Worm (Caenorhabditis elegans) whole organism, L2 larva: Measurements from ENCODE around the gene C15F1.8.

Source experiments
- F13H6.1 ChIP-seq: sonication (generic microtip); optimal IDR thresholded peaks from 2 replicates; lab custom pipeline; 2016; ENCODE audit warnings: missing genetic modification characterization, missing compliant biosample characterization
- aly-2 ChIP-seq: fragments of 150-350 bp; optimal IDR thresholded peaks from 2 replicates; lab custom pipeline; 2014; ENCODE audit warnings: missing biosample characterization, missing genetic modification characterization
- ama-1 ChIP-seq: fragments of 150-350 bp; optimal IDR thresholded peaks from 2 replicates; lab custom pipeline; 2018; ENCODE audit warnings: inconsistent platforms
- blmp-1 ChIP-seq: sonication (generic microtip); optimal IDR thresholded peaks from 2 replicates; lab custom pipeline; 2017; ENCODE audit warnings: missing genetic modification characterization, mild to moderate bottlenecking, missing compliant biosample characterization, antibody characterized with exemption, moderate library complexity; ENCODE audit not compliant: insufficient read depth
- lsy-2 ChIP-seq, 2 experiments: fragments of 150-350 bp in 1 of 2; sonication (generic microtip) in 1 of 2; optimal IDR thresholded peaks; 2 replicates each; lab custom pipeline; 2014 to 2017; ENCODE audit warnings: missing biosample characterization in 2 of 2, missing genetic modification characterization in 2 of 2
- nhr-129 ChIP-seq: fragments of 150-350 bp; optimal IDR thresholded peaks from 2 replicates; lab custom pipeline; 2014; ENCODE audit warnings: missing biosample characterization, missing genetic modification characterization
- nhr-237 ChIP-seq: fragments of 150-350 bp; optimal IDR thresholded peaks from 2 replicates; lab custom pipeline; 2014; ENCODE audit warnings: missing biosample characterization, missing genetic modification characterization
- nhr-77 ChIP-seq: fragments of 150-350 bp; optimal IDR thresholded peaks from 2 replicates; lab custom pipeline; 2014; ENCODE audit warnings: missing biosample characterization, missing genetic modification characterization
- sem-4 ChIP-seq: fragments of 150-350 bp; optimal IDR thresholded peaks from 2 replicates; lab custom pipeline; 2014; ENCODE audit warnings: missing biosample characterization, missing genetic modification reagents, missing genetic modification characterization
- unc-62 ChIP-seq: fragments of 150-350 bp; optimal IDR thresholded peaks from 2 replicates; lab custom pipeline; 2014; ENCODE audit warnings: missing biosample characterization, missing genetic modification reagents, missing genetic modification characterization
- ztf-11 ChIP-seq: sonication (generic microtip); optimal IDR thresholded peaks from 2 replicates; lab custom pipeline; 2017; ENCODE audit warnings: missing biosample characterization, missing genetic modification characterization

DNA sequence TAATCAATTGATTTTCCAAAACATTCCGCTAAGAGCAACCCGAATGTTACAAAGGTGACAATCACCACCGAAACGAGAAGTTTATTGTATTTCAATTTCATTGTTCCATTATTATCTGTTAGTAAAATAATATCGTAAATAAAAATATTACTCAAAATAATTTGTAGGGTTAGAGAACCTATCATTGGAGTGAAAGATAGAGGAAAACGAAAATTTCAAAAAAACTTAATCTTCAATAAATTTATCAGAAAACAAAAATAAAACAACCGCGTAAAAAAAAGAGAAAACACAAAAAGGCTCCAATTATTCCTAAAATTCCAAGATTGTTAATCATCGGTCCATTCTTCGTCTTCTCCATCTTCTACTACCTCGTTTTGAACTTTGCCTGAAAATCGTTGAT, 12.1 kb downstream of the C15F1.8 start, which contains the start of gene tra-2:
- TF ChIP-seq blmp-1 (tag; lab: Kevin White, UChicago) (no peak), nhr-129 (tag; lab: Kevin White, UChicago) (no peak), F13H6.1 (tag; lab: Kevin White, UChicago) (no peak), lsy-2 (tag; optimal IDR thresholded peaks at IDR 0.05; lab: Kevin White, UChicago) (no peak), ama-1 (lab: Kevin White, UChicago) (no peak), ztf-11 (tag; lab: Kevin White, UChicago) (no peak), unc-62 (GFP tag; lab: Kevin White, UChicago) (no peak), sem-4 (tag; lab: Kevin White, UChicago) (no peak), aly-2 (tag; lab: Kevin White, UChicago) (no peak), nhr-237 (tag; lab: Kevin White, UChicago) (no peak), nhr-77 (tag; lab: Kevin White, UChicago) (no peak)
